Worm (Caenorhabditis elegans) whole organism, L3 larva: ENCODE results near the gene R160.2.

Experiments
- ZK546.5 ChIP-seq: sonication (generic microtip); optimal IDR thresholded peaks from 2 replicates; lab custom pipeline; 2017; ENCODE audit warnings: missing biosample characterization, missing genetic modification characterization
- aly-2 ChIP-seq: fragments of 150-350 bp; optimal IDR thresholded peaks from 2 replicates; lab custom pipeline; 2014; ENCODE audit warnings: missing biosample characterization, missing genetic modification characterization
- ama-1 ChIP-seq: fragments of 150-350 bp; optimal IDR thresholded peaks from 2 replicates; lab custom pipeline; 2018
- ceh-16 ChIP-seq: sonication (generic microtip); optimal IDR thresholded peaks from 2 replicates; lab custom pipeline; 2017; ENCODE audit warnings: missing biosample characterization, missing genetic modification characterization
- ceh-28 ChIP-seq: fragments of 150-350 bp; optimal IDR thresholded peaks from 2 replicates; lab custom pipeline; 2014; ENCODE audit warnings: missing biosample characterization, missing genetic modification reagents, missing genetic modification characterization
- ceh-82 ChIP-seq: fragments of 150-350 bp; optimal IDR thresholded peaks from 2 replicates; lab custom pipeline; 2014; ENCODE audit warnings: missing biosample characterization, missing genetic modification characterization
- ceh-9 ChIP-seq: sonication (generic microtip); optimal IDR thresholded peaks from 2 replicates; lab custom pipeline; 2018; ENCODE audit warnings: missing biosample characterization, missing genetic modification characterization
- daf-12 ChIP-seq: fragments of 150-350 bp; optimal IDR thresholded peaks from 2 replicates; lab custom pipeline; 2014; ENCODE audit warnings: missing biosample characterization, missing genetic modification reagents, missing genetic modification characterization
- egl-27 ChIP-seq: sonication (generic microtip); optimal IDR thresholded peaks from 4 replicates; lab custom pipeline; 2017; ENCODE audit warnings: missing biosample characterization, missing genetic modification reagents, missing genetic modification characterization
- elt-1 ChIP-seq: fragments of 150-350 bp; optimal IDR thresholded peaks from 2 replicates; lab custom pipeline; 2014; ENCODE audit warnings: missing biosample characterization, missing genetic modification characterization
- elt-2 ChIP-seq: sonication (generic microtip); optimal IDR thresholded peaks from 2 replicates; lab custom pipeline; 2016; ENCODE audit warnings: missing genetic modification reagents, mild to moderate bottlenecking, missing genetic modification characterization, missing compliant biosample characterization
- elt-3 ChIP-seq, 3 experiments: fragments of 150-350 bp in 1 of 3; sonication (generic microtip) in 2 of 3; optimal IDR thresholded peaks; 2 replicates in 2 of 3; 4 replicates in 1 of 3; lab custom pipeline; 2014 to 2017; ENCODE audit warnings: missing biosample characterization in 3 of 3, missing genetic modification characterization in 3 of 3
- eor-1 ChIP-seq, 2 experiments: fragments of 150-350 bp; optimal IDR thresholded peaks; 2 replicates each; lab custom pipeline; 2014 to 2018; ENCODE audit warnings: missing biosample characterization in 2 of 2, missing genetic modification characterization in 2 of 2
- fkh-10 ChIP-seq: sonication (generic microtip); optimal IDR thresholded peaks from 2 replicates; lab custom pipeline; 2017; ENCODE audit warnings: missing biosample characterization, missing genetic modification reagents, missing genetic modification characterization
- fkh-2 ChIP-seq: fragments of 150-350 bp; optimal IDR thresholded peaks from 2 replicates; lab custom pipeline; 2014; ENCODE audit warnings: missing biosample characterization, missing genetic modification reagents, missing genetic modification characterization
- fos-1 ChIP-seq: fragments of 150-350 bp; optimal IDR thresholded peaks from 2 replicates; lab custom pipeline; 2014; ENCODE audit warnings: missing biosample characterization, missing genetic modification characterization
- hmg-11 ChIP-seq: sonication (generic microtip); optimal IDR thresholded peaks from 2 replicates; lab custom pipeline; 2016; ENCODE audit warnings: missing genetic modification characterization, missing compliant biosample characterization
- lin-39 ChIP-seq: fragments of 150-350 bp; optimal IDR thresholded peaks from 2 replicates; lab custom pipeline; 2018; ENCODE audit warnings: missing biosample characterization, missing genetic modification reagents, missing genetic modification characterization
- mml-1 ChIP-seq: fragments of 150-350 bp; sonication (generic microtip); optimal IDR thresholded peaks from 3 replicates; lab custom pipeline; 2014; ENCODE audit warnings: missing biosample characterization, missing genetic modification characterization
- nfya-1 ChIP-seq: sonication (generic microtip); optimal IDR thresholded peaks from 2 replicates; lab custom pipeline; 2017; ENCODE audit warnings: missing genetic modification characterization, mild to moderate bottlenecking, missing compliant biosample characterization, antibody characterized with exemption, moderate library complexity; ENCODE audit not compliant: insufficient read depth
- nhr-11 ChIP-seq: fragments of 150-350 bp; optimal IDR thresholded peaks from 2 replicates; lab custom pipeline; 2014; ENCODE audit warnings: missing biosample characterization, missing genetic modification characterization
- nhr-12 ChIP-seq: fragments of 150-350 bp; optimal IDR thresholded peaks from 2 replicates; lab custom pipeline; 2014; ENCODE audit warnings: missing biosample characterization, missing genetic modification characterization
- nhr-25 ChIP-seq: sonication (generic microtip); optimal IDR thresholded peaks from 2 replicates; lab custom pipeline; 2017; ENCODE audit warnings: missing biosample characterization, missing genetic modification characterization
- nhr-28 ChIP-seq: fragments of 150-350 bp; optimal IDR thresholded peaks from 2 replicates; lab custom pipeline; 2014; ENCODE audit warnings: missing biosample characterization, missing genetic modification characterization
- nhr-43 ChIP-seq: sonication (generic microtip); optimal IDR thresholded peaks from 2 replicates; lab custom pipeline; 2016; ENCODE audit warnings: mild to moderate bottlenecking, missing genetic modification characterization, missing compliant biosample characterization; ENCODE audit not compliant: poor library complexity, severe bottlenecking
- nhr-67 ChIP-seq: fragments of 150-350 bp; optimal IDR thresholded peaks from 2 replicates; lab custom pipeline; 2014; ENCODE audit warnings: missing biosample characterization, missing genetic modification characterization
- nhr-76 ChIP-seq: fragments of 150-350 bp; sonication (generic microtip); optimal IDR thresholded peaks from 5 replicates; lab custom pipeline; 2014; ENCODE audit warnings: missing biosample characterization, missing genetic modification characterization
- pqm-1 ChIP-seq: fragments of 150-350 bp; optimal IDR thresholded peaks from 2 replicates; lab custom pipeline; 2017; ENCODE audit warnings: missing biosample characterization, missing genetic modification characterization, inconsistent platforms
- sea-2 ChIP-seq: fragments of 150-350 bp; sonication (generic microtip); optimal IDR thresholded peaks from 4 replicates; lab custom pipeline; 2014; ENCODE audit warnings: missing biosample characterization, missing genetic modification reagents, missing genetic modification characterization
- snpc-4 ChIP-seq: fragments of 150-350 bp; optimal IDR thresholded peaks from 2 replicates; lab custom pipeline; 2014; ENCODE audit warnings: missing biosample characterization, missing genetic modification characterization
- unc-39 ChIP-seq: sonication (generic microtip); optimal IDR thresholded peaks from 4 replicates; lab custom pipeline; 2017; ENCODE audit warnings: missing biosample characterization, missing genetic modification characterization
- unc-62 ChIP-seq: fragments of 150-350 bp; sonication (generic microtip); optimal IDR thresholded peaks from 4 replicates; lab custom pipeline; 2014; ENCODE audit warnings: missing biosample characterization, missing genetic modification reagents, missing genetic modification characterization
- ztf-11 ChIP-seq: fragments of 150-350 bp; optimal IDR thresholded peaks from 2 replicates; lab custom pipeline; 2014; ENCODE audit warnings: missing biosample characterization, missing genetic modification characterization

R160.2 gene

DNA sequence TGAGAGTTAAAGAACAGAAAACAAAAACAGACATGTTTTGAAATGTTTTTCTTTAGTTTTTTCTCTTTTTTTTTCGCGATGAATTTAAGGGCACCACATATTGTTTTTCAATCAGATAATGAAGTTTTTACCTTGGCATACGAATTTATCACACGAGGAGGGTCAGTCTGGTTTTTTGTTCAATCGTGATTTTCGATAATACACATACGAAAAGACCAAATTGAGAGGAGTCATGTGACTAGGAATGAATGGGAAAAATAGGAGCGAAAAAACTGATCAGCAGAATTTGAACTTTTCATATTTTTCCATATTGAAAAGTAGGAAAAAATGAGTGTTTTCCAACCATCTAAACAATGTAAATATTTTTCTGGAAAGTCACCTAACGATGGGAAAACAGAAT, 9.8 kb upstream of the R160.2 start:
- TF ChIP-seq nhr-25 (tag; lab: Kevin White, UChicago) (peak; percentile 21), nhr-43 (tag; lab: Kevin White, UChicago) (no peak)

ce11 chrX:4383316-4383936, 6.7 kb upstream of the R160.2 start, which contains the start of gene lst-2:
Gene lst-2 (minus strand): TSS chrX:4383366.
- TF ChIP-seq unc-39 (no peak), fkh-10 (GFP tag; lab: Kevin White, UChicago) (no peak), ceh-16 (tag; lab: Kevin White, UChicago) (no peak), fos-1 (tag; lab: Kevin White, UChicago) (no peak), snpc-4 (tag; lab: Kevin White, UChicago) (no peak), elt-1 (no peak), sea-2 (GFP tag; lab: Kevin White, UChicago) (no peak), ceh-28 (tag; lab: Kevin White, UChicago) (no peak), ceh-9 (tag; lab: Kevin White, UChicago) (no peak), eor-1 (tag; optimal IDR thresholded peaks at IDR 0.05; lab: Kevin White, UChicago) (no peak), hmg-11 (tag; lab: Kevin White, UChicago) (no peak), pqm-1 (tag; lab: Kevin White, UChicago) (no peak), ztf-11 (tag; lab: Kevin White, UChicago) (no peak), unc-62 (no peak), daf-12 (tag; lab: Kevin White, UChicago) (no peak), ceh-82 (tag; lab: Kevin White, UChicago) (no peak)
- TF ChIP-seq, all 47 proteins: peak for 0

DNA sequence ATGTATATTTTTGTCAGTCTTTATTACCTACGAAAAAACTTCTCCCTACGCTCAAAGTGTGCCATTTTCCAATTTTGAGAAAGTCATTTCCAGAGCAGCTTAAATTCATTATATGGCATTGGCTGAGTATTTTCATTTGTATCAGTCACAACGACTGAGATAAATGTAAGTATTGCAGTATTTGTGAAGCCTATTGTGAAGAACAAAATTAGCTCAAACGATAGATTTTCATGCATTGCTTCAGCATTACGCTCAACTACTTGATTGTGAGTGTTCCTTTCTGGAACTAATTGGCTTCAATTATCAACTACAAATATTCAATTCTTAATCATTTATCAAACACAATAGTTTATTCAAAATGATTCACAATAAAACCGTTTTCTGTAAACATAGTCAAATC, 988 bp upstream of the R160.2 start, which contains the start of gene R160.12:
Gene R160.12, minus strand, starts transcription at position 101 of the 400 bp plus-strand sequence.
- no peak for TF ChIP-seq ceh-82 (tag; lab: Kevin White, UChicago)
- no peak for TF ChIP-seq ZK546.5 (tag; lab: Kevin White, UChicago)
- TF ChIP-seq daf-12 (tag; lab: Kevin White, UChicago): no peak
- no peak for TF ChIP-seq ztf-11 (tag; lab: Kevin White, UChicago)
- TF ChIP-seq mml-1 (tag; lab: Kevin White, UChicago): no peak
- TF ChIP-seq nhr-76 (tag; lab: Kevin White, UChicago): no peak
- TF ChIP-seq egl-27 (tag; lab: Kevin White, UChicago): no peak
- no peak for TF ChIP-seq elt-2 (tag; lab: Kevin White, UChicago)

- TF ChIP-seq egl-27 (tag; lab: Kevin White, UChicago) (no peak), aly-2 (tag; lab: Kevin White, UChicago) (no peak), nhr-28 (tag; lab: Kevin White, UChicago) (no peak), ama-1 (lab: Kevin White, UChicago) (no peak), elt-3 (tag; optimal IDR thresholded peaks at IDR 0.05; lab: Kevin White, UChicago) (no peak), sea-2 (GFP tag; lab: Kevin White, UChicago) (no peak), nhr-67 (tag; lab: Kevin White, UChicago) (no peak), eor-1 (tag; optimal IDR thresholded peaks at IDR 0.05; lab: Kevin White, UChicago) (no peak), ztf-11 (tag; lab: Kevin White, UChicago) (no peak), fkh-2 (no peak), nfya-1 (tag; lab: Kevin White, UChicago) (no peak), pqm-1 (tag; lab: Kevin White, UChicago) (no peak), nhr-43 (tag; lab: Kevin White, UChicago) (no peak), nhr-11 (tag; lab: Kevin White, UChicago) (no peak), elt-1 (no peak), nhr-76 (tag; lab: Kevin White, UChicago) (no peak), nhr-12 (tag; lab: Kevin White, UChicago) (no peak), lin-39 (no peak), elt-2 (tag; lab: Kevin White, UChicago) (no peak), ceh-16 (tag; lab: Kevin White, UChicago) (no peak)
- TF ChIP-seq, all 47 proteins: peak for 0
Measured at ce11 chrX:4373123-4373522, 3.6 kb downstream of the R160.2 start, which contains the start of gene R160.6. Gene R160.6 (minus strand): TSS chrX:4373223.
